Worm (Caenorhabditis elegans): ENCODE results near the gene C27F2.4.

DNA sequence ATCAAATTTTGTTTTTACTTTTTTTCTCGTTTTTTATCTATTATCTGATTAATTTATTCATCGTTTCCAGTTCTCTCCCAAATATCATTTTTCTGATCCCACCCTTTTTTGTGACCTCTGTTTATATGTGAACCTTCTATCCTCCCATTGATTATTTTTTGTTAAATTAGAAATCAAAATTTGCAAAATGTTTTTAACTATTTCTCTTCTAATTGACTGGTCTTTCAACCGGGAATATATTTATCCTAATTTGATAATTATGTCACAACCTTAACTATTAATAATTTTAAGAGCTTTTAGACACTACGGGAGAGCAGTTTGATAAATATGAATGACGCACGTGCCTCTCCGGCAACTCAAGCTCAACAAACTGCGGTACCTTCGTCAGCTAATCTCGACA, 15.9 kb downstream of the C27F2.4 start, which contains the start of gene ntl-9:
- TF ChIP-seq lin-32 (GFP tag; optimal IDR thresholded peaks at IDR 0.05) (no peak), zip-8 (tag; optimal IDR thresholded peaks at IDR 0.05) (no peak), nhr-237 (tag; optimal IDR thresholded peaks at IDR 0.05) (no peak), mab-5 (tag; optimal IDR thresholded peaks at IDR 0.05) (no peak), unc-62 (GFP tag; optimal IDR thresholded peaks at IDR 0.05) (no peak), nhr-28 (tag; optimal IDR thresholded peaks at IDR 0.05) (no peak), sptf-1 (tag; optimal IDR thresholded peaks at IDR 0.05) (no peak), flh-1 (GFP tag; optimal IDR thresholded peaks at IDR 0.05) (no peak), nhr-12 (tag; optimal IDR thresholded peaks at IDR 0.05) (no peak), blmp-1 (tag; optimal IDR thresholded peaks at IDR 0.05) (no peak), elt-3 (tag; optimal IDR thresholded peaks at IDR 0.05) (no peak), ztf-11 (tag; optimal IDR thresholded peaks at IDR 0.05) (no peak), mep-1 (tag; optimal IDR thresholded peaks at IDR 0.05) (no peak), hlh-1 (tag; optimal IDR thresholded peaks at IDR 0.05) (no peak)
